Worm (Caenorhabditis elegans): Measurements from ENCODE around the gene K01G5.8.

K01G5.8 gene

ce11 chrIII:10703833-10704232 lies 36.7 kb downstream of the K01G5.8 start:
- TF ChIP-seq M03D4.4 (tag; optimal IDR thresholded peaks at IDR 0.05) (no peak), nhr-237 (tag; optimal IDR thresholded peaks at IDR 0.05) (no peak), sptf-1 (tag; optimal IDR thresholded peaks at IDR 0.05) (no peak), mep-1 (tag; optimal IDR thresholded peaks at IDR 0.05) (no peak), flh-1 (GFP tag; optimal IDR thresholded peaks at IDR 0.05) (no peak), mab-5 (tag; optimal IDR thresholded peaks at IDR 0.05) (no peak), hlh-1 (tag; optimal IDR thresholded peaks at IDR 0.05) (no peak), nhr-28 (tag; optimal IDR thresholded peaks at IDR 0.05) (no peak), ceh-43 (GFP tag; optimal IDR thresholded peaks at IDR 0.05) (no peak), lsy-2 (tag; optimal IDR thresholded peaks at IDR 0.05) (no peak)

DNA sequence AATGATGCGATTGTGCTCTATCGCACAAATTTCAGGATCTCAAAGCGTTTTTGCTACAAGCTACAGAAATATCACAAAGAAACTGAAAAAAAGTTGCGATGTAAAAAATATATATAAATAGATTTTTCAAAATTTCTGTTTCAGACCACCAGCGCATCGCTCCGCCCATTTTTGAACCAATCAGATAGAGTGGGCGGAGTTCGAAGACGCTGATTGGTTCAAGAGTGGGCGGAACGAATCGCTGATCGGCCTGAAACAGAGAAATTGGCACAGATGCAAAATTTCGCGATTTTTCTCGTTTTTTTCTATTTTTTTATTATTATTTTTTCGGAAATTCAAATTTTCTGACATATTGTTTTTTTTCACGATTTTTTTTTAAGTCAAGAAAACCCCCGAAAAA lies 37.8 kb downstream of the K01G5.8 start:
- TF ChIP-seq unc-120 (tag; optimal IDR thresholded peaks at IDR 0.05; ENCODE audit: poor library complexity, severe bottlenecking): no peak
- TF ChIP-seq ces-1 (GFP tag; optimal IDR thresholded peaks at IDR 0.05): no peak
- TF ChIP-seq mls-2 (tag; optimal IDR thresholded peaks at IDR 0.05): no peak
- TF ChIP-seq elt-3 (tag; optimal IDR thresholded peaks at IDR 0.05): no peak
- TF ChIP-seq bed-3 (GFP tag; optimal IDR thresholded peaks at IDR 0.05): no peak
- TF ChIP-seq sem-2 (GFP tag; optimal IDR thresholded peaks at IDR 0.05): no peak
- TF ChIP-seq tbx-8 (GFP tag; optimal IDR thresholded peaks at IDR 0.05): no peak
- TF ChIP-seq elt-1 (tag; optimal IDR thresholded peaks at IDR 0.05; ENCODE audit: borderline replicate concordance, insufficient read depth): no peak
- no peak for TF ChIP-seq lsy-2 (tag; optimal IDR thresholded peaks at IDR 0.05)
- no peak for TF ChIP-seq drap-1 (GFP tag; optimal IDR thresholded peaks at IDR 0.05)
- TF ChIP-seq snpc-4 (tag; optimal IDR thresholded peaks at IDR 0.05): no peak
- TF ChIP-seq mep-1 (tag; optimal IDR thresholded peaks at IDR 0.05): no peak
- TF ChIP-seq nhr-12 (tag; optimal IDR thresholded peaks at IDR 0.05): no peak
- no peak for TF ChIP-seq ceh-39 (tag; optimal IDR thresholded peaks at IDR 0.05)
- TF ChIP-seq sptf-1 (tag; optimal IDR thresholded peaks at IDR 0.05): no peak

- TF ChIP-seq ztf-11 (tag; optimal IDR thresholded peaks at IDR 0.05) (no peak), lsy-2 (tag; optimal IDR thresholded peaks at IDR 0.05) (no peak), ceh-83 (GFP tag; optimal IDR thresholded peaks at IDR 0.05) (no peak), ceh-43 (GFP tag; optimal IDR thresholded peaks at IDR 0.05) (no peak), unc-120 (tag; optimal IDR thresholded peaks at IDR 0.05; ENCODE audit: poor library complexity, severe bottlenecking) (no peak), elt-3 (tag; optimal IDR thresholded peaks at IDR 0.05) (no peak), mab-5 (tag; optimal IDR thresholded peaks at IDR 0.05) (no peak), tbx-8 (GFP tag; optimal IDR thresholded peaks at IDR 0.05) (no peak), drap-1 (GFP tag; optimal IDR thresholded peaks at IDR 0.05) (no peak), ceh-39 (tag; optimal IDR thresholded peaks at IDR 0.05) (no peak), nhr-28 (tag; optimal IDR thresholded peaks at IDR 0.05) (no peak), sem-2 (GFP tag; optimal IDR thresholded peaks at IDR 0.05) (no peak), sptf-1 (tag; optimal IDR thresholded peaks at IDR 0.05) (no peak), zip-8 (tag; optimal IDR thresholded peaks at IDR 0.05) (no peak), bed-3 (GFP tag; optimal IDR thresholded peaks at IDR 0.05) (no peak)
These were observed 40.1 kb downstream of the K01G5.8 start, which contains the start of gene Y39A1A.20 for ce11 chrIII:10700460-10700859. TSS of gene Y39A1A.20 (minus strand) at chrIII:10700560.

- no peak for TF ChIP-seq nhr-76 (tag; optimal IDR thresholded peaks at IDR 0.05)
- TF ChIP-seq M03D4.4 (tag; optimal IDR thresholded peaks at IDR 0.05): no peak
- TF ChIP-seq ham-2 (GFP tag; optimal IDR thresholded peaks at IDR 0.05): no peak
- TF ChIP-seq blmp-1 (tag; optimal IDR thresholded peaks at IDR 0.05): no peak
- TF ChIP-seq sptf-1 (tag; optimal IDR thresholded peaks at IDR 0.05): no peak
- TF ChIP-seq unc-62 (GFP tag; optimal IDR thresholded peaks at IDR 0.05): no peak
- TF ChIP-seq lin-13 (tag; optimal IDR thresholded peaks at IDR 0.05): no peak
These were observed 46.3 kb downstream of the K01G5.8 start, which contains the start of the genes Y39A1A.18 and fmo-3 for ce11 chrIII:10694294-10694693. TSS of gene Y39A1A.18 (minus strand) at chrIII:10694485. TSS of gene fmo-3 (plus strand) at chrIII:10694681.

ce11 chrIII:10691019-10691418 lies 49.6 kb downstream of the K01G5.8 start, which contains the start of gene Y39A1A.17:
TSS of gene Y39A1A.17 (minus strand) at chrIII:10691119.
- TF ChIP-seq ces-1 (GFP tag; optimal IDR thresholded peaks at IDR 0.05) (no peak), hlh-1 (tag; optimal IDR thresholded peaks at IDR 0.05) (no peak), ham-2 (GFP tag; optimal IDR thresholded peaks at IDR 0.05) (no peak), mab-5 (tag; optimal IDR thresholded peaks at IDR 0.05) (no peak), sptf-1 (tag; optimal IDR thresholded peaks at IDR 0.05) (no peak), pha-4 (tag; optimal IDR thresholded peaks at IDR 0.05) (no peak), cnd-1 (tag; optimal IDR thresholded peaks at IDR 0.05) (no peak), zip-8 (tag; optimal IDR thresholded peaks at IDR 0.05) (no peak), unc-62 (GFP tag; optimal IDR thresholded peaks at IDR 0.05) (no peak), nhr-28 (tag; optimal IDR thresholded peaks at IDR 0.05) (no peak), sem-2 (GFP tag; optimal IDR thresholded peaks at IDR 0.05) (no peak), unc-120 (tag; optimal IDR thresholded peaks at IDR 0.05; ENCODE audit: poor library complexity, severe bottlenecking) (no peak), mls-2 (tag; optimal IDR thresholded peaks at IDR 0.05) (no peak), mep-1 (tag; optimal IDR thresholded peaks at IDR 0.05) (no peak), unc-39 (tag; optimal IDR thresholded peaks at IDR 0.05) (no peak), blmp-1 (tag; optimal IDR thresholded peaks at IDR 0.05) (no peak)

Measured in whole organism, mixed stage, embryonic.